Worm (Caenorhabditis elegans): ENCODE results near the gene bas-1.

DNA sequence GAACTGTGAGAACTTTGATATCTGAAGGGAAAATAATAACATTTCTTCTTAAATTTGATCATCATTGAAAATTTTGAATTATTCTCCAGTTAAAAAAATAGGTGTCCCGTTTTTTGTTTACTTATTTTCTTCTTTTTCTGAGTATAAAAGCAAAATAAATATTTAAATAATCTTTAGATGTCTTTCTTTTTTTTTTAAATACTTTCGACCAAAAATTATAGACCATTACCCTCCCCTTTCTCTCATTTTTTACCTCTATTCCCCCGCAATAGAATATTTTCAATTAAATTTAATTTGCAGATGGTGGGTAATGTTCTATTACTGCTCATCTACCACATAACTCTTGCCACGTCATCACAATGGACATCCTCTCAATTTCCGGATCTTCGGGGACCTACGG is 38.4 kb upstream of the bas-1 start, which contains the start of gene molo-1:
- TF ChIP-seq ztf-29 (GFP tag; IDR thresholded peaks at IDR 0.05) (no peak), T22C8.4 (GFP tag; IDR thresholded peaks at IDR 0.05) (no peak), flt-1 (GFP tag; IDR thresholded peaks at IDR 0.05) (no peak), ref-1 (GFP tag; conservative IDR thresholded peaks at IDR 0.05) (no peak), tab-1 (GFP tag; IDR thresholded peaks at IDR 0.05) (no peak)
